Fruit fly (Drosophila melanogaster) whole organism, embryonic: ENCODE measurements around the gene CG44836.

Experiments used
- Adf1 ChIP-seq: fragments of 200-800 bp; sonication (Bioruptor generic); IDR thresholded peaks from 2 replicates; pipeline ENCODE4 v1.3.6; 2022; ENCODE audit warnings: missing biosample characterization, missing genetic modification characterization
- CG10366 ChIP-seq: fragments of 200-800 bp; sonication (Bioruptor generic); IDR thresholded peaks from 2 replicates; pipeline ENCODE4 v1.3.6; 2022; ENCODE audit warnings: missing biosample characterization, missing genetic modification characterization
- CG11456 ChIP-seq: fragments of 200-800 bp; sonication (Bioruptor generic); IDR thresholded peaks from 3 replicates; pipeline ENCODE4 v1.3.6; 2022; ENCODE audit warnings: missing biosample characterization, missing genetic modification characterization
- CG12659 ChIP-seq: fragments of 200-800 bp; sonication (Bioruptor generic); optimal IDR thresholded peaks from 3 replicates; lab custom pipeline; 2017; ENCODE audit warnings: mild to moderate bottlenecking, missing biosample characterization, missing genetic modification reagents, missing genetic modification characterization
- CG13424 ChIP-seq: fragments of 200-800 bp; sonication (Bioruptor generic); optimal IDR thresholded peaks from 2 replicates; lab custom pipeline; 2019; ENCODE audit warnings: missing biosample characterization, mild to moderate bottlenecking, missing genetic modification characterization, moderate library complexity
- CG14050 ChIP-seq: fragments of 200-800 bp; sonication (Bioruptor generic); IDR thresholded peaks from 3 replicates; pipeline ENCODE4 v1.3.6; 2022; ENCODE audit warnings: missing biosample characterization, missing genetic modification characterization
- CG14710 ChIP-seq: fragments of 200-800 bp; sonication (Bioruptor generic); optimal IDR thresholded peaks from 3 replicates; lab custom pipeline; 2019; ENCODE audit warnings: missing biosample characterization, mild to moderate bottlenecking, missing genetic modification characterization, moderate library complexity
- CG15269 ChIP-seq: fragments of 200-800 bp; sonication (Bioruptor generic); optimal IDR thresholded peaks from 2 replicates; lab custom pipeline; 2018; ENCODE audit warnings: missing biosample characterization, mild to moderate bottlenecking, missing genetic modification characterization, moderate library complexity
- CG15696 ChIP-seq: fragments of 200-800 bp; sonication (Bioruptor generic); optimal IDR thresholded peaks from 2 replicates; lab custom pipeline; 2019; ENCODE audit warnings: missing biosample characterization, mild to moderate bottlenecking, missing genetic modification characterization, moderate library complexity
- CG17359 ChIP-seq: fragments of 200-800 bp; sonication (Bioruptor generic); optimal IDR thresholded peaks from 3 replicates; lab custom pipeline; 2018; ENCODE audit warnings: missing biosample characterization, mild to moderate bottlenecking, missing genetic modification characterization, moderate library complexity
- CG18262 ChIP-seq: fragments of 200-800 bp; optimal IDR thresholded peaks from 3 replicates; lab custom pipeline; 2019; ENCODE audit warnings: missing biosample characterization, mild to moderate bottlenecking, missing genetic modification characterization, moderate library complexity
- CG18476 ChIP-seq: fragments of 200-800 bp; sonication (Bioruptor generic); optimal IDR thresholded peaks from 2 replicates; lab custom pipeline; 2016; ENCODE audit warnings: missing biosample characterization, mild to moderate bottlenecking, missing genetic modification characterization
- CG18619 ChIP-seq: fragments of 200-800 bp; sonication (Bioruptor generic); optimal IDR thresholded peaks from 3 replicates; lab custom pipeline; 2017; ENCODE audit warnings: missing biosample characterization, mild to moderate bottlenecking, missing genetic modification characterization
- CG2129 ChIP-seq: fragments of 200-800 bp; sonication (Bioruptor generic); IDR thresholded peaks from 2 replicates; pipeline ENCODE4 v1.3.6; 2022; ENCODE audit warnings: missing biosample characterization, missing genetic modification characterization; ENCODE audit not compliant: partially characterized antibody
- CG2202 ChIP-seq: fragments of 200-800 bp; sonication (Bioruptor generic); optimal IDR thresholded peaks from 2 replicates; lab custom pipeline; 2018; ENCODE audit warnings: missing biosample characterization, mild to moderate bottlenecking, missing genetic modification characterization
- CG30403 ChIP-seq: fragments of 200-800 bp; sonication (Bioruptor generic); optimal IDR thresholded peaks from 3 replicates; lab custom pipeline; 2016; ENCODE audit warnings: missing biosample characterization, missing genetic modification characterization
- CG33557 ChIP-seq: fragments of 200-800 bp; sonication (Bioruptor generic); optimal IDR thresholded peaks from 2 replicates; lab custom pipeline; 2019; ENCODE audit warnings: missing biosample characterization, mild to moderate bottlenecking, missing genetic modification characterization, moderate library complexity
- CG3995 ChIP-seq: fragments of 200-800 bp; sonication (Bioruptor generic); optimal IDR thresholded peaks from 3 replicates; lab custom pipeline; 2016; ENCODE audit warnings: missing biosample characterization, missing genetic modification characterization
- CG8478 ChIP-seq: fragments of >200 bp; optimal IDR thresholded peaks from 2 replicates; lab custom pipeline; 2018
- CG8765 ChIP-seq: fragments of 200-800 bp; sonication (Bioruptor generic); IDR thresholded peaks from 2 replicates; pipeline ENCODE4 v1.3.6; 2022; ENCODE audit warnings: missing biosample characterization, missing genetic modification characterization
- Dfd ChIP-seq, 2 experiments: fragments of >200 bp; optimal IDR thresholded peaks; 2 replicates each; lab custom pipeline; 2017; ENCODE audit warnings: missing biosample characterization in 2 of 2, missing genetic modification characterization in 2 of 2
- Dp ChIP-seq: fragments of 200-800 bp; sonication (Bioruptor generic); optimal IDR thresholded peaks from 2 replicates; lab custom pipeline; 2018; ENCODE audit warnings: missing biosample characterization, mild to moderate bottlenecking, missing genetic modification characterization, moderate library complexity
- ERR ChIP-seq: fragments of 200-800 bp; sonication (Bioruptor generic); optimal IDR thresholded peaks from 2 replicates; lab custom pipeline; 2016; ENCODE audit warnings: missing biosample characterization, missing genetic modification characterization
- HLH4C ChIP-seq: fragments of 200-800 bp; sonication (Bioruptor generic); IDR thresholded peaks from 3 replicates; pipeline ENCODE4 v1.3.6; 2022; ENCODE audit warnings: missing biosample characterization, missing genetic modification characterization; ENCODE audit not compliant: partially characterized antibody
- HLHmδ ChIP-seq: fragments of 200-800 bp; sonication (Bioruptor generic); optimal IDR thresholded peaks from 2 replicates; lab custom pipeline; 2018; ENCODE audit warnings: missing biosample characterization, mild to moderate bottlenecking, missing genetic modification characterization, moderate library complexity
- Lhr ChIP-seq: fragments of 200-800 bp; sonication (Bioruptor generic); optimal IDR thresholded peaks from 3 replicates; lab custom pipeline; 2017; ENCODE audit warnings: mild to moderate bottlenecking, missing biosample characterization, missing genetic modification reagents, missing genetic modification characterization
- Lim3 ChIP-seq: fragments of 200-800 bp; sonication (Bioruptor generic); IDR thresholded peaks from 2 replicates; pipeline ENCODE4 v1.3.6; 2022; ENCODE audit warnings: missing biosample characterization, missing genetic modification characterization
- Mrtf ChIP-seq: fragments of 200-800 bp; sonication (Bioruptor generic); IDR thresholded peaks from 3 replicates; pipeline ENCODE4 v1.3.6; 2022; ENCODE audit warnings: missing biosample characterization, missing genetic modification characterization
- Pdp1 ChIP-seq, 2 experiments: fragments of 200-800 bp; sonication (Bioruptor generic); optimal IDR thresholded peaks; 3 replicates each; lab custom pipeline; 2016; ENCODE audit warnings: missing biosample characterization in 2 of 2, missing genetic modification characterization in 2 of 2, mild to moderate bottlenecking in 1 of 2, moderate library complexity in 1 of 2
- Sry-δ ChIP-seq: fragments of 200-800 bp; sonication (Bioruptor generic); optimal IDR thresholded peaks from 2 replicates; lab custom pipeline; 2016; ENCODE audit warnings: missing biosample characterization, missing genetic modification characterization
- Tbp ChIP-seq: fragments of >200 bp; optimal IDR thresholded peaks from 2 replicates; lab custom pipeline; 2018; ENCODE audit warnings: missing biosample characterization, missing genetic modification characterization
- Xrp1 ChIP-seq: fragments of 200-800 bp; sonication (Bioruptor generic); IDR thresholded peaks from 2 replicates; pipeline ENCODE4 v1.3.6; 2022; ENCODE audit warnings: missing biosample characterization, missing genetic modification characterization
- crc ChIP-seq: fragments of 200-800 bp; sonication (Bioruptor generic); optimal IDR thresholded peaks from 2 replicates; lab custom pipeline; 2016; ENCODE audit warnings: missing biosample characterization, missing genetic modification characterization
- da ChIP-seq: fragments of 200-800 bp; sonication (Bioruptor generic); optimal IDR thresholded peaks from 2 replicates; lab custom pipeline; 2016; ENCODE audit warnings: missing biosample characterization, missing genetic modification characterization
- dan ChIP-seq: fragments of 200-800 bp; sonication (Bioruptor generic); IDR thresholded peaks from 2 replicates; pipeline ENCODE4 v1.3.6; 2022; ENCODE audit warnings: missing biosample characterization, missing genetic modification characterization
- emc ChIP-seq: fragments of 200-800 bp; sonication (Bioruptor generic); optimal IDR thresholded peaks from 2 replicates; lab custom pipeline; 2016; ENCODE audit warnings: missing biosample characterization, missing genetic modification characterization
- en ChIP-seq: fragments of 200-800 bp; sonication (Bioruptor generic); optimal IDR thresholded peaks from 2 replicates; lab custom pipeline; 2016; ENCODE audit warnings: missing biosample characterization, missing genetic modification characterization
- eve ChIP-seq, 2 experiments: fragments of >200 bp; optimal IDR thresholded peaks; 2 replicates each; lab custom pipeline; 2017; ENCODE audit warnings: missing biosample characterization in 2 of 2, missing genetic modification characterization in 2 of 2
- fd3F ChIP-seq: fragments of 200-800 bp; sonication (Bioruptor generic); optimal IDR thresholded peaks from 2 replicates; lab custom pipeline; 2018; ENCODE audit warnings: missing biosample characterization, mild to moderate bottlenecking, missing genetic modification characterization, moderate library complexity
- ham ChIP-seq: fragments of 200-800 bp; sonication (Bioruptor generic); IDR thresholded peaks from 2 replicates; pipeline ENCODE4 v1.3.6; 2022; ENCODE audit warnings: missing biosample characterization, missing genetic modification characterization
- hkb ChIP-seq, 2 experiments: fragments of 200-800 bp in 1 of 2; fragments of >200 bp in 1 of 2; sonication (Bioruptor generic) in 1 of 2; IDR thresholded peaks in 1 of 2; optimal IDR thresholded peaks in 1 of 2; 2 replicates each; pipeline versions ENCODE4 v1.3.6 to Lab custom; 2017 to 2022; ENCODE audit warnings: missing biosample characterization in 1 of 2, missing genetic modification characterization in 1 of 2
- ind ChIP-seq: fragments of 200-800 bp; sonication (Bioruptor generic); optimal IDR thresholded peaks from 3 replicates; lab custom pipeline; 2016; ENCODE audit warnings: missing biosample characterization, missing genetic modification characterization
- kay ChIP-seq: fragments of 200-800 bp; sonication (Bioruptor generic); optimal IDR thresholded peaks from 2 replicates; lab custom pipeline; 2016; ENCODE audit warnings: missing biosample characterization, missing genetic modification characterization
- ken ChIP-seq: fragments of 200-800 bp; sonication (Bioruptor generic); IDR thresholded peaks from 3 replicates; pipeline ENCODE4 v1.3.6; 2022; ENCODE audit warnings: missing biosample characterization, missing genetic modification characterization
- oc ChIP-seq: fragments of 200-800 bp; sonication (Bioruptor generic); optimal IDR thresholded peaks from 2 replicates; lab custom pipeline; 2018; ENCODE audit warnings: missing biosample characterization, mild to moderate bottlenecking, missing genetic modification characterization, moderate library complexity
- pfk ChIP-seq: fragments of 200-800 bp; sonication (Bioruptor generic); optimal IDR thresholded peaks from 2 replicates; lab custom pipeline; 2018; ENCODE audit warnings: missing biosample characterization, mild to moderate bottlenecking, missing genetic modification characterization, moderate library complexity
- pita ChIP-seq: fragments of 200-800 bp; sonication (Bioruptor generic); optimal IDR thresholded peaks from 2 replicates; lab custom pipeline; 2017; ENCODE audit warnings: missing biosample characterization, mild to moderate bottlenecking, missing genetic modification characterization
- sob ChIP-seq: fragments of 200-800 bp; sonication (Bioruptor generic); IDR thresholded peaks from 2 replicates; pipeline ENCODE4 v1.3.6; 2022; ENCODE audit warnings: missing biosample characterization, missing genetic modification characterization
- tx ChIP-seq: fragments of 200-800 bp; sonication (Bioruptor generic); optimal IDR thresholded peaks from 2 replicates; lab custom pipeline; 2016; ENCODE audit warnings: missing biosample characterization, missing genetic modification characterization
- zfh2 ChIP-seq: fragments of 200-800 bp; sonication (Bioruptor generic); optimal IDR thresholded peaks from 2 replicates; lab custom pipeline; 2016; ENCODE audit warnings: missing biosample characterization, missing genetic modification characterization

CG44836 gene

dm6 chr3L:16385880-16386584 is 14.0 kb downstream of the CG44836 start, which contains the start of the genes Agpat3 and RAF2 (continued):
- TF ChIP-seq ham (GFP tag; lab: Robert Waterston, UW) (no peak), CG2202 (no peak), Dp (peak; percentile 9), oc (tag; lab: Kevin White, UChicago) (no peak), dan (GFP tag; lab: Robert Waterston, UW) (no peak), crc (GFP tag; lab: Kevin White, UChicago) (no peak), CG8478 (lab: Kevin White, UChicago) (no peak), CG18476 (GFP tag; lab: Kevin White, UChicago) (peak; percentile 14), en (GFP tag; lab: Kevin White, UChicago) (no peak), tx (no peak), zfh2 (peak; percentile 9), CG10366 (GFP tag; lab: Robert Waterston, UW) (peak; percentile 45), CG12659 (peak; percentile 58), Mrtf (GFP tag; lab: Robert Waterston, UW) (no peak), kay (GFP tag; lab: Kevin White, UChicago) (no peak), sob (GFP tag; lab: Robert Waterston, UW) (peak; percentile 54; the same call in 1 of the 2 replicates), CG2129 (no peak), Lim3 (no peak), emc (no peak), CG15696 (tag; lab: Kevin White, UChicago) (peak; percentile 11), eve (GFP tag; optimal IDR thresholded peaks at IDR 0.05; lab: Kevin White, UChicago) (no peak), Xrp1 (GFP tag; lab: Robert Waterston, UW) (0 out of 2 replicates have a peak, but pooled peaks have one; percentile 28), CG11456 (no peak), ERR (GFP tag; lab: Kevin White, UChicago) (no peak), pita (GFP tag; lab: Kevin White, UChicago) (peak; percentile 36), ken (peak; percentile 34; the same call in 1 of the 3 replicates), Dfd (GFP tag; optimal IDR thresholded peaks at IDR 0.05; lab: Kevin White, UChicago) (no peak), CG18262 (tag; lab: Kevin White, UChicago) (peak; percentile 50), CG14710 (peak; percentile 76), CG15269 (tag; lab: Kevin White, UChicago) (peak; percentile 66), Pdp1 (GFP tag; optimal IDR thresholded peaks at IDR 0.05; lab: Kevin White, UChicago) (no peak), Tbp (GFP tag; lab: Kevin White, UChicago) (no peak), CG33557 (GFP tag; lab: Kevin White, UChicago) (no peak), ind (peak; percentile 54), CG17359 (tag; lab: Kevin White, UChicago) (peak; percentile 35), fd3F (GFP tag; lab: Kevin White, UChicago) (no peak), Adf1 (no peak), CG8765 (0 out of 2 replicates have a peak, but pooled peaks have one; percentile 25), HLHmδ (GFP tag; lab: Kevin White, UChicago) (no peak), hkb (optimal IDR thresholded peaks at IDR 0.05; lab: Kevin White, UChicago) (no peak), hkb (GFP tag; IDR thresholded peaks at IDR 0.05; lab: Robert Waterston, UW) (no peak), Sry-δ (peak; percentile 12), da (GFP tag; lab: Kevin White, UChicago) (no peak), CG18619 (GFP tag; lab: Kevin White, UChicago) (no peak), CG13424 (tag; lab: Kevin White, UChicago) (peak; percentile 49), CG14050 (no peak), HLH4C (GFP tag; lab: Robert Waterston, UW) (no peak), CG30403 (GFP tag; lab: Kevin White, UChicago) (peak; percentile 66), CG3995 (GFP tag; lab: Kevin White, UChicago) (no peak), pfk (no peak), Lhr (GFP tag; lab: Kevin White, UChicago) (peak; percentile 22)
